Worm (Caenorhabditis elegans): Measurements from ENCODE around the gene ssp-10.

- TF ChIP-seq lsl-1 (GFP tag; optimal IDR thresholded peaks at IDR 0.05), result no peak
- TF ChIP-seq ZK185.1 (tag; optimal IDR thresholded peaks at IDR 0.05; ENCODE audit: poor library complexity, severe bottlenecking), result no peak
- no peak for TF ChIP-seq Y53G8AR.9 (GFP tag; conservative IDR thresholded peaks at IDR 0.05)
Measured at ce11 chrIV:9801418-9801817, 49.4 kb downstream of the ssp-10 start.
